Fruit fly (Drosophila melanogaster) whole organism, embryonic: ENCODE data around the gene Lcp65Ac.

ENCODE experiments used
- Abd-B ChIP-seq: fragments of 200-800 bp; sonication (Bioruptor generic); optimal IDR thresholded peaks from 2 replicates; lab custom pipeline; 2018; ENCODE audit warnings: missing biosample characterization, mild to moderate bottlenecking, missing genetic modification characterization, moderate library complexity
- Bteb2 ChIP-seq: fragments of 200-800 bp; sonication (Bioruptor generic); optimal IDR thresholded peaks from 2 replicates; lab custom pipeline; 2016; ENCODE audit warnings: missing biosample characterization, missing genetic modification characterization
- C15 ChIP-seq: fragments of 200-800 bp; sonication (Bioruptor generic); IDR thresholded peaks from 3 replicates; pipeline ENCODE4 v1.3.6; 2022; ENCODE audit warnings: missing biosample characterization, missing genetic modification characterization
- CG11723 ChIP-seq: fragments of 200-800 bp; sonication (Bioruptor generic); optimal IDR thresholded peaks from 2 replicates; lab custom pipeline; 2017; ENCODE audit warnings: missing biosample characterization, mild to moderate bottlenecking, missing genetic modification characterization
- CG12299 ChIP-seq: fragments of 200-800 bp; sonication (Bioruptor generic); optimal IDR thresholded peaks from 2 replicates; lab custom pipeline; 2018; ENCODE audit warnings: missing biosample characterization, mild to moderate bottlenecking, missing genetic modification characterization
- CG12659 ChIP-seq: fragments of 200-800 bp; sonication (Bioruptor generic); optimal IDR thresholded peaks from 3 replicates; lab custom pipeline; 2017; ENCODE audit warnings: mild to moderate bottlenecking, missing biosample characterization, missing genetic modification reagents, missing genetic modification characterization
- CG12942 ChIP-seq: fragments of 200-800 bp; sonication (Bioruptor generic); optimal IDR thresholded peaks from 3 replicates; lab custom pipeline; 2016; ENCODE audit warnings: missing biosample characterization, missing genetic modification characterization
- CG13296 ChIP-seq: fragments of 200-800 bp; sonication (Bioruptor generic); optimal IDR thresholded peaks from 3 replicates; lab custom pipeline; 2018; ENCODE audit warnings: missing biosample characterization, mild to moderate bottlenecking, missing genetic modification characterization
- CG13424 ChIP-seq: fragments of 200-800 bp; sonication (Bioruptor generic); optimal IDR thresholded peaks from 2 replicates; lab custom pipeline; 2019; ENCODE audit warnings: missing biosample characterization, mild to moderate bottlenecking, missing genetic modification characterization, moderate library complexity
- CG14050 ChIP-seq: fragments of 200-800 bp; sonication (Bioruptor generic); IDR thresholded peaks from 3 replicates; pipeline ENCODE4 v1.3.6; 2022; ENCODE audit warnings: missing biosample characterization, missing genetic modification characterization
- CG32767 ChIP-seq: fragments of 200-800 bp; sonication (Bioruptor generic); IDR thresholded peaks from 2 replicates; pipeline ENCODE4 v1.3.6; 2022; ENCODE audit warnings: missing biosample characterization, missing genetic modification characterization
- CG3281 ChIP-seq: fragments of 200-800 bp; sonication (Bioruptor generic); optimal IDR thresholded peaks from 3 replicates; lab custom pipeline; 2017; ENCODE audit warnings: missing biosample characterization, mild to moderate bottlenecking, missing genetic modification characterization
- CG4360 ChIP-seq: fragments of 200-800 bp; sonication (Bioruptor generic); IDR thresholded peaks from 2 replicates; pipeline ENCODE4 v1.3.6; 2022; ENCODE audit warnings: missing biosample characterization, missing genetic modification characterization
- CG4424 ChIP-seq: fragments of 200-800 bp; sonication (Bioruptor generic); optimal IDR thresholded peaks from 3 replicates; lab custom pipeline; 2016; ENCODE audit warnings: missing biosample characterization, missing genetic modification characterization
- CG4854 ChIP-seq: fragments of 200-800 bp; sonication (Bioruptor generic); optimal IDR thresholded peaks from 2 replicates; lab custom pipeline; 2016; ENCODE audit warnings: missing biosample characterization, missing genetic modification characterization, inconsistent platforms
- CG6254 ChIP-seq: fragments of 200-800 bp; sonication (Bioruptor generic); optimal IDR thresholded peaks from 3 replicates; lab custom pipeline; 2017; ENCODE audit warnings: mild to moderate bottlenecking, missing biosample characterization, missing genetic modification reagents, missing genetic modification characterization
- CG6791 ChIP-seq: fragments of 200-800 bp; sonication (Bioruptor generic); IDR thresholded peaks from 3 replicates; pipeline ENCODE4 v1.3.6; 2022; ENCODE audit warnings: missing biosample characterization, missing genetic modification characterization; ENCODE audit not compliant: partially characterized antibody
- CG6854 ChIP-seq: fragments of 200-800 bp; sonication (Bioruptor generic); optimal IDR thresholded peaks from 3 replicates; lab custom pipeline; 2017; ENCODE audit warnings: missing biosample characterization, mild to moderate bottlenecking, missing genetic modification characterization
- CG7357 ChIP-seq: fragments of 200-800 bp; sonication (Bioruptor generic); IDR thresholded peaks from 3 replicates; pipeline ENCODE4 v1.3.6; 2022; ENCODE audit warnings: missing biosample characterization, missing genetic modification characterization
- CG7928 ChIP-seq: fragments of 200-800 bp; sonication (Bioruptor generic); optimal IDR thresholded peaks from 2 replicates; lab custom pipeline; 2017; ENCODE audit warnings: missing biosample characterization, mild to moderate bottlenecking, missing genetic modification characterization
- CkIIα-i1 ChIP-seq: fragments of 200-800 bp; sonication (Bioruptor generic); IDR thresholded peaks from 2 replicates; pipeline ENCODE4 v1.3.6; 2022; ENCODE audit warnings: missing biosample characterization, missing genetic modification characterization
- Dp ChIP-seq: fragments of 200-800 bp; sonication (Bioruptor generic); optimal IDR thresholded peaks from 2 replicates; lab custom pipeline; 2018; ENCODE audit warnings: missing biosample characterization, mild to moderate bottlenecking, missing genetic modification characterization, moderate library complexity
- H15 ChIP-seq: fragments of 200-800 bp; sonication (Bioruptor generic); IDR thresholded peaks from 3 replicates; pipeline ENCODE4 v1.3.6; 2022; ENCODE audit warnings: missing biosample characterization, missing genetic modification characterization
- HHEX ChIP-seq: fragments of 200-800 bp; sonication (Bioruptor generic); optimal IDR thresholded peaks from 3 replicates; lab custom pipeline; 2017; ENCODE audit warnings: missing biosample characterization, mild to moderate bottlenecking, missing genetic modification characterization, missing genetic modification reagents
- Hmr ChIP-seq: fragments of 200-800 bp; sonication (Bioruptor generic); optimal IDR thresholded peaks from 3 replicates; lab custom pipeline; 2017; ENCODE audit warnings: mild to moderate bottlenecking, missing biosample characterization, missing genetic modification reagents, missing genetic modification characterization
- Kr ChIP-seq: fragments of 200-800 bp; sonication (Bioruptor generic); optimal IDR thresholded peaks from 2 replicates; lab custom pipeline; 2017; ENCODE audit warnings: missing biosample characterization, mild to moderate bottlenecking, missing genetic modification characterization
- Mes4 ChIP-seq: fragments of 200-800 bp; sonication (Bioruptor generic); optimal IDR thresholded peaks from 2 replicates; lab custom pipeline; 2016; ENCODE audit warnings: missing biosample characterization, missing genetic modification characterization
- abd-A ChIP-seq: fragments of 200-800 bp; sonication (Bioruptor generic); optimal IDR thresholded peaks from 3 replicates; lab custom pipeline; 2019; ENCODE audit warnings: missing biosample characterization, mild to moderate bottlenecking, missing genetic modification characterization, moderate library complexity
- ash1 ChIP-seq: fragments of 200-800 bp; sonication (Bioruptor generic); optimal IDR thresholded peaks from 2 replicates; lab custom pipeline; 2018; ENCODE audit warnings: missing biosample characterization, mild to moderate bottlenecking, missing genetic modification characterization
- bab2 ChIP-seq: fragments of 200-800 bp; sonication (Bioruptor generic); optimal IDR thresholded peaks from 2 replicates; lab custom pipeline; 2016; ENCODE audit warnings: missing biosample characterization, missing genetic modification characterization
- ci ChIP-seq: fragments of 200-800 bp; sonication (Bioruptor generic); IDR thresholded peaks from 3 replicates; pipeline ENCODE4 v1.3.6; 2022; ENCODE audit warnings: missing biosample characterization, missing genetic modification characterization
- corto ChIP-seq: fragments of 200-800 bp; sonication (Bioruptor generic); optimal IDR thresholded peaks from 2 replicates; lab custom pipeline; 2016; ENCODE audit warnings: missing biosample characterization, mild to moderate bottlenecking, missing genetic modification characterization, moderate library complexity
- crol ChIP-seq: fragments of 200-800 bp; sonication (Bioruptor generic); IDR thresholded peaks from 2 replicates; pipeline ENCODE4 v1.3.6; 2022; ENCODE audit warnings: missing biosample characterization, missing genetic modification characterization
- eyg ChIP-seq: fragments of 200-800 bp; sonication (Bioruptor generic); optimal IDR thresholded peaks from 3 replicates; lab custom pipeline; 2016; ENCODE audit warnings: missing biosample characterization, missing genetic modification characterization
- fd64A ChIP-seq: fragments of 200-800 bp; sonication (Bioruptor generic); optimal IDR thresholded peaks from 3 replicates; lab custom pipeline; 2018; ENCODE audit warnings: missing biosample characterization, mild to moderate bottlenecking, missing genetic modification characterization
- gsb-n ChIP-seq: fragments of 200-800 bp; sonication (Bioruptor generic); optimal IDR thresholded peaks from 3 replicates; lab custom pipeline; 2018; ENCODE audit warnings: missing biosample characterization, mild to moderate bottlenecking, missing genetic modification characterization
- hbn ChIP-seq: fragments of 200-800 bp; sonication (Bioruptor generic); IDR thresholded peaks from 2 replicates; pipeline ENCODE4 v1.3.6; 2022; ENCODE audit warnings: missing biosample characterization, missing genetic modification characterization; ENCODE audit not compliant: partially characterized antibody
- kah ChIP-seq: fragments of 200-800 bp; sonication (Bioruptor generic); optimal IDR thresholded peaks from 2 replicates; lab custom pipeline; 2018; ENCODE audit warnings: missing biosample characterization, mild to moderate bottlenecking, missing genetic modification characterization
- ken ChIP-seq: fragments of 200-800 bp; sonication (Bioruptor generic); IDR thresholded peaks from 3 replicates; pipeline ENCODE4 v1.3.6; 2022; ENCODE audit warnings: missing biosample characterization, missing genetic modification characterization
- lbe ChIP-seq: fragments of 200-800 bp; sonication (Bioruptor generic); optimal IDR thresholded peaks from 2 replicates; lab custom pipeline; 2016; ENCODE audit warnings: missing biosample characterization, mild to moderate bottlenecking, missing genetic modification characterization
- luna ChIP-seq: fragments of 200-800 bp; sonication (Bioruptor generic); optimal IDR thresholded peaks from 2 replicates; lab custom pipeline; 2016; ENCODE audit warnings: missing biosample characterization, missing genetic modification characterization
- maf-S ChIP-seq: fragments of 200-800 bp; sonication (Bioruptor generic); optimal IDR thresholded peaks from 2 replicates; lab custom pipeline; 2016; ENCODE audit warnings: missing biosample characterization, missing genetic modification characterization
- nerfin-1 ChIP-seq: fragments of 200-800 bp; sonication (Bioruptor generic); optimal IDR thresholded peaks from 3 replicates; lab custom pipeline; 2019; ENCODE audit warnings: missing biosample characterization, mild to moderate bottlenecking, missing genetic modification characterization, moderate library complexity
- nerfin-2 ChIP-seq: fragments of 200-800 bp; sonication (Bioruptor generic); IDR thresholded peaks from 2 replicates; pipeline ENCODE4 v1.3.6; 2022; ENCODE audit warnings: missing biosample characterization, missing genetic modification characterization; ENCODE audit not compliant: partially characterized antibody
- oc ChIP-seq: fragments of 200-800 bp; sonication (Bioruptor generic); optimal IDR thresholded peaks from 2 replicates; lab custom pipeline; 2018; ENCODE audit warnings: missing biosample characterization, mild to moderate bottlenecking, missing genetic modification characterization, moderate library complexity
- odd ChIP-seq: fragments of 200-800 bp; sonication (Bioruptor generic); optimal IDR thresholded peaks from 2 replicates; lab custom pipeline; 2017; ENCODE audit warnings: missing biosample characterization, mild to moderate bottlenecking, missing genetic modification characterization
- pros ChIP-seq: fragments of 200-800 bp; sonication (Bioruptor generic); optimal IDR thresholded peaks from 3 replicates; lab custom pipeline; 2019; ENCODE audit warnings: missing biosample characterization, mild to moderate bottlenecking, missing genetic modification characterization, moderate library complexity
- pum ChIP-seq: fragments of 200-800 bp; sonication (Bioruptor generic); optimal IDR thresholded peaks from 2 replicates; lab custom pipeline; 2016; ENCODE audit warnings: missing biosample characterization, missing genetic modification characterization
- tgo ChIP-seq: fragments of 200-800 bp; sonication (Bioruptor generic); IDR thresholded peaks from 3 replicates; pipeline ENCODE4 v1.3.6; 2022; ENCODE audit warnings: missing biosample characterization, missing genetic modification characterization

The Lcp65Ac gene

DNA sequence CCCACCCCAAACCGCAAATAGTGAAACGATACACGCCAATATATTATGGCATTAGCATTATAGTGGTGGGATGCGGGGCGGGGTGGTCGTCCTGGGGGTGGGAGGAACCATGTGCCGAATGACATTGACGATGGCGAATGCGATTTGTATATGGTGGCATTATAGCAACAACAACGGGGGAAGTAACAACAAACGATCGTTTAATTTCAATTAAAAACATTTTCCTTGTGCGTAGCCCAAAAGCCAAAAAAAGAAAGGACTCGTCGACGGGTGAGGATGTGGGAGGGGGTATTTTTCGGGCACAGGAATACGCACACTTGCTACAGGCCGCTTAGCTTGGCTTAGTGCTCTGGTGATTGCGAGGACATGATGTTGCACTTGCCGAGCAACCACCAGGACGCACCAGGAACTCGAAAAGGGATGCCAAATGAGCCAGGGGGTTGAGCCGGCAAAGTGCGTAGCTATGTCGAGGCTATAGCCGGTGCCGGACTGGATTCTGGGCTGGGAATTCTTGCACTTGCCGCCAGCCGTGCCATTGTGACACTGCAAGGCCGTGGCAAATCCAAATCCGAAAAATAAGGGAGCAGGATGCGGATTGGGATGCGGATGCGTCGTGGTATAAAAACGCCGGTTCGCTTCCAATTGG lies 18.0 kb downstream of the Lcp65Ac start, which contains the start of gene Prdm13:
Prdm13 (plus strand) TSS at position 645 of the 646 bp plus-strand sequence.
- TF ChIP-seq H15 (GFP tag; lab: Robert Waterston, UW) (no peak), CG14050 (GFP tag; lab: Robert Waterston, UW) (no peak), CG13296 (GFP tag; lab: Kevin White, UChicago) (no peak), crol (peak; percentile 27; the same call in 1 of the 2 replicates), fd64A (GFP tag; lab: Kevin White, UChicago) (no peak), CG32767 (no peak), CG6254 (GFP tag; lab: Kevin White, UChicago) (no peak), nerfin-2 (GFP tag; lab: Robert Waterston, UW) (peak; percentile 21; the same call in 1 of the 2 replicates), pros (GFP tag; lab: Kevin White, UChicago) (peak; percentile 72), abd-A (tag; lab: Kevin White, UChicago) (no peak), oc (tag; lab: Kevin White, UChicago) (peak; percentile 77), gsb-n (peak; percentile 50), nerfin-1 (peak; percentile 95), CG4360 (peak; percentile 52; the same call in 1 of the 2 replicates), CG6854 (GFP tag; lab: Kevin White, UChicago) (no peak)

DNA sequence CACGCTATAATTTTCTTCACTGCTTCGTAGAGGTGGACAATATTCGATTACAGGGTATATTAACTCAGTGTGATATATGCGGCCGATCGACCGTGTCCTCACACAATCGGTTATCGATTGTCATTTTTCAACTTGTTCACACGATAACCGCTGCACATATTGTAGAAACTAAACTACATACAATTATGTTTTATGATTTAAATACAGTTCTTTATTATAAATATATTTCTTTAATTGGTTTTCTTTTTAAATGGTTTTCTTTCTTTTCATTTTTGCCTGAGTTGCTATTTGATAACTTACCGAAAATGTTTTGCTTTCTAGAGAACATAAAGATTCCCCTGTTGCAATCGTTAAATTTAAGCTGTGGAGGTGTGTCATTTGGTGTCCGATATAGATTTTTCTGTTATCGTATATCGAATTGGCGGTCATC lies 29.2 kb downstream of the Lcp65Ac start, which contains the start of the genes fmt and CG7376:
fmt (minus strand) TSS at position 55 of the 430 bp plus-strand sequence.
CG7376 (plus strand) TSS at position 423 of the 430 bp plus-strand sequence.
- TF ChIP-seq ken (GFP tag; lab: Robert Waterston, UW) (no peak), tgo (GFP tag; lab: Robert Waterston, UW) (no peak), Dp (GFP tag; lab: Kevin White, UChicago) (peak; percentile 64), Hmr (GFP tag; lab: Kevin White, UChicago) (no peak), CG7928 (GFP tag; lab: Kevin White, UChicago) (no peak), CG12299 (tag; lab: Kevin White, UChicago) (no peak), Mes4 (no peak), CG4854 (GFP tag; lab: Kevin White, UChicago) (no peak), odd (GFP tag; lab: Kevin White, UChicago) (no peak), pum (GFP tag; lab: Kevin White, UChicago) (no peak), C15 (GFP tag; lab: Robert Waterston, UW) (no peak), CG4424 (GFP tag; lab: Kevin White, UChicago) (no peak), Kr (no peak), kah (GFP tag; lab: Kevin White, UChicago) (no peak), corto (no peak), CG7357 (GFP tag; lab: Robert Waterston, UW) (peak; percentile 93), maf-S (GFP tag; lab: Kevin White, UChicago) (no peak), CG6791 (peak; percentile 80), CG11723 (GFP tag; lab: Kevin White, UChicago) (no peak), Bteb2 (no peak), lbe (GFP tag; lab: Kevin White, UChicago) (no peak), eyg (GFP tag; lab: Kevin White, UChicago) (no peak), luna (GFP tag; lab: Kevin White, UChicago) (no peak), bab2 (no peak), ash1 (no peak), Abd-B (no peak), hbn (GFP tag; lab: Robert Waterston, UW) (peak; percentile 40; the same call in 1 of the 2 replicates), CG3281 (no peak), CG12942 (GFP tag; lab: Kevin White, UChicago) (no peak), ci (GFP tag; lab: Robert Waterston, UW) (no peak), CG13424 (peak; percentile 58), HHEX (GFP tag; lab: Kevin White, UChicago) (no peak), CkIIα-i1 (no peak), CG12659 (peak; percentile 80)
